Worm (Caenorhabditis elegans) whole organism, L4 larva: ENCODE data around the gene shc-2.

Experiments
- F49E8.2 ChIP-seq: sonication (generic microtip); optimal IDR thresholded peaks from 2 replicates; lab custom pipeline; 2016; ENCODE audit warnings: missing compliant biosample characterization, mild to moderate bottlenecking, missing genetic modification characterization, borderline replicate concordance
- daf-8 ChIP-seq: fragments of 200-800 bp; sonication (Bioruptor generic); IDR thresholded peaks from 2 replicates; pipeline ENCODE4 v1.3.6; 2022; ENCODE audit warnings: missing genetic modification characterization, missing compliant biosample characterization
- mep-1 ChIP-seq: fragments of 150-350 bp; sonication (generic microtip); optimal IDR thresholded peaks from 3 replicates; lab custom pipeline; 2014; ENCODE audit warnings: missing biosample characterization, missing genetic modification characterization
- mxl-2 ChIP-seq: fragments of 200-800 bp; sonication (Bioruptor generic); conservative IDR thresholded peaks from 2 replicates; pipeline ENCODE4 v1.3.6; 2022; ENCODE audit warnings: missing genetic modification reagents, missing genetic modification characterization, missing compliant biosample characterization
- zip-11 ChIP-seq: fragments of 200-800 bp; sonication (Bioruptor generic); IDR thresholded peaks from 2 replicates; pipeline ENCODE4 v1.3.6; 2022; ENCODE audit warnings: missing genetic modification characterization, missing compliant biosample characterization
- ztf-11 ChIP-seq: fragments of 150-350 bp; optimal IDR thresholded peaks from 2 replicates; lab custom pipeline; 2014; ENCODE audit warnings: missing biosample characterization, missing genetic modification characterization

ce11 chrII:4949380-4949950 is 19.5 kb upstream of the shc-2 start, which contains the start of the genes try-1 and zyg-12:
- no peak for TF ChIP-seq mep-1 (tag; lab: Kevin White, UChicago)
- TF ChIP-seq zip-11 (GFP tag; lab: Robert Waterston, UW) = no peak
- no peak for TF ChIP-seq daf-8 (GFP tag; lab: Robert Waterston, UW)
- TF ChIP-seq mxl-2 (GFP tag; lab: Robert Waterston, UW) = no peak
- TF ChIP-seq ztf-11 (tag; lab: Kevin White, UChicago) = no peak
- no peak for TF ChIP-seq F49E8.2
